Worm (Caenorhabditis elegans) whole organism, L4/young adult: ENCODE results near the gene BE10.4.

Experiments used
- W03F9.2 ChIP-seq: fragments of 150-350 bp; optimal IDR thresholded peaks from 2 replicates; lab custom pipeline; 2014; ENCODE audit warnings: missing biosample characterization, missing genetic modification characterization
- dao-5 ChIP-seq: sonication (generic microtip); optimal IDR thresholded peaks from 2 replicates; lab custom pipeline; 2016; ENCODE audit warnings: missing genotype, missing genetic modification characterization, moderate library complexity, missing compliant biosample characterization
- him-1 ChIP-seq: sonication (generic microtip); optimal IDR thresholded peaks from 2 replicates; lab custom pipeline; 2016; ENCODE audit warnings: missing genotype, missing genetic modification reagents, missing genetic modification characterization, missing compliant biosample characterization

Gene BE10.4

ce11 chrIII:12841328-12841727, 28.0 kb downstream of the BE10.4 start:
- peak; percentile 40 for TF ChIP-seq W03F9.2
- no peak for TF ChIP-seq dao-5 (tag; lab: Kevin White, UChicago)

- TF ChIP-seq him-1 (tag; lab: Kevin White, UChicago) (no peak), W03F9.2 (peak; percentile 16)
Observed at ce11 chrIII:12842858-12843257, 29.6 kb downstream of the BE10.4 start.

DNA sequence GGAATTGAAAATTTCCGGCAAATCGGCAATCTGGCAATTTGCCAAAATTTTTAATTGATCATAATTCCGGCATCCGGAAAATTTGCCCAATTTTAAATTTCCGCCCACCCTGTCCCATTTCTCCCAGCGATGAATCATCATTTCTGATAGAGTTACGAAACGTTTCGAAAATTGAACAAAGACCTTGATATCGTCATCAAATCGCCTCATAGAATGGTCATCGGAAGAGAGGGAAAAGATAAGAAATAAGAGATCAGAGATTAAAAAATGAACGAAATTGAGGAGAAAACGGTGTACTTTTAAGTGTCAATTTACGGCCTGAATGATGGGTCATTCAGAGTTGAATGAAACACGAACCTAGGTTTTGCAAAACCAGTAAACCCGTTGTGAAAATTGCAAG, 34.3 kb downstream of the BE10.4 start:
- TF ChIP-seq dao-5 (tag; lab: Kevin White, UChicago) (no peak), W03F9.2 (no peak), him-1 (tag; lab: Kevin White, UChicago) (no peak)

DNA sequence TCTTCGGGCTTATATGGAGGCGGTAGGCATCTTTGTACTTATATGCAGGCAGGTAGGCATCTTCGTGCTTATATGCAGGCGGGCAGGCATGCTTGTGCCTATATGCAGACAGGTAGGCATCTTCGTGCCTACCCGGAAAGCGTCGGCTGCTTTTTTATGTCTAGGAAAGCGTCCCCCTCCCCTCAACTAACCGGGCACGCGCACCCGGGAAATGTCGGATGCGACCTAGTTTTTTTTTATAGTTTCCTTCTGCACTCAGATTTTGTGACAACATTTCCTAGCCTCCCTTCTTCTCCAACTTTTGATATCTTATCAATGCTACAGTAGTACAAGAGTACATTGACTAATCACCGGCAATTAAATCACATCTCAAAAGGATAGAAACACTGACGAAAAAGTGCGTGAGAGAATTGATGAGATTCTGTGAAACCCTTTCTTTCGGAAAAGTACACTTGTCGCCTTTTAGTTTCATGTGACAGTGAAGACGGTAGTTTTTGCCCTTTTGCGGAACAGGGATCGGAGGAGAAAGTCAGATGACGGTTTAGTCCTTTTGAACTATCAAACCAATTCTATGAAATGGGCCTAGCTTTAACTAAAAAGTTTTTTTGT, 35.8 kb downstream of the BE10.4 start:
- TF ChIP-seq him-1 (tag; lab: Kevin White, UChicago) = no peak
- no peak for TF ChIP-seq dao-5 (tag; lab: Kevin White, UChicago)
- no peak for TF ChIP-seq W03F9.2

ce11 chrIII:12849691-12850090, 36.4 kb downstream of the BE10.4 start:
- TF ChIP-seq him-1 (tag; lab: Kevin White, UChicago) (no peak), dao-5 (tag; lab: Kevin White, UChicago) (no peak), W03F9.2 (no peak)

DNA sequence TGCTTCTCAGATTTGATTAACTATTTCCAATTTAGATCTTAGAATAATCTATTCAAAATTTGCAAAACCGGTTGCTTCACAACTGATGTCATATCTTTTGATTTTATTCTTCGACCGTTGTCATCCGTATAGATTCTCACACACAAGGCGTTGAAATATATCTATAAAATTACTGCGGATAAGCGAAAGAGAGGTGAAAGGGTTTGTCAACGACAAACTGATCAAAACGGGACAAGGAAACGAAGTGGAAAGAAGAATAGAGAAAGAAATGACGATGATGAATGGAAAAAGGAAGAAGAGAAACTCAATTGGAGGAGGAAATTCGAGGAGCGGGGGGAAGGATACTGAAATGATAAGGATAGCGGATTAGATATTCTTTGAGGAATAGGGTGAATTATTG, 37.7 kb downstream of the BE10.4 start:
- no peak for TF ChIP-seq him-1 (tag; lab: Kevin White, UChicago)
- TF ChIP-seq W03F9.2 = no peak
- no peak for TF ChIP-seq dao-5 (tag; lab: Kevin White, UChicago)

- TF ChIP-seq W03F9.2 (no peak), dao-5 (tag; lab: Kevin White, UChicago) (no peak), him-1 (tag; lab: Kevin White, UChicago) (no peak)
Observed at ce11 chrIII:12855394-12855793, 42.1 kb downstream of the BE10.4 start, which contains the start of gene Y37D8A.5. TSS of gene Y37D8A.5 (minus strand) at chrIII:12855494.

ce11 chrIII:12856628-12857027, 43.3 kb downstream of the BE10.4 start, which contains the start of gene Y37D8A.26:
TSS of gene Y37D8A.26 (minus strand) at chrIII:12856728.
- TF ChIP-seq W03F9.2 = no peak
- TF ChIP-seq him-1 (tag; lab: Kevin White, UChicago) = no peak
- TF ChIP-seq dao-5 (tag; lab: Kevin White, UChicago) = no peak

- TF ChIP-seq him-1 (tag; lab: Kevin White, UChicago) = no peak
- no peak for TF ChIP-seq W03F9.2
- TF ChIP-seq dao-5 (tag; lab: Kevin White, UChicago) = no peak
Observed at ce11 chrIII:12860119-12860518, 46.8 kb downstream of the BE10.4 start.

DNA sequence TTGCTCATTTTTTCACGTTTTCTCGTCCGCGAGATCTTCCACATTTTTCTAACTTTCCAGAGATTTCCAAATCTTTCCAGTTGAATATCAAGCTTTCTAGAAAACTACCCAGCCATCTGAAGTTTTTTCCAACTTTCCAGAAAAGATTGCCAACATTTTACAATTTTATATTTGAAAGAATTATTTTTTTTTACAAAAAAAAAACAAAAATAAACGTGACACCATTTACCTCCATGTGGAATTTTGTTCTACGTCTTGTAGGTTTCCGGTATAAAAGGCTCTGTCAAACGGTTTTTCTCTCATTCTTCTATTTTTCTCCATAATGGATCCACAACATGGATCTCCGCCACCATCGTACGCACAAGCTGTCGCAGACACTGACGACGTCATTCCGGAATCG, 51.4 kb downstream of the BE10.4 start, which contains the start of gene Y37D8A.8:
TSS of gene Y37D8A.8 (plus strand) at position 301 of the 400 bp plus-strand sequence.
- TF ChIP-seq W03F9.2 (no peak), him-1 (tag; lab: Kevin White, UChicago) (no peak), dao-5 (tag; lab: Kevin White, UChicago) (no peak)
